Worm (Caenorhabditis elegans): Measurements from ENCODE around the gene srx-44.
"Not testable (repeated sequence)": the region's sequence is repeated elsewhere in the genome, so short reads cannot be mapped to it uniquely, and the experiment has no call there.

srx-44 gene

ce11 chrV:16020042-16020441 is at the start of gene srx-44:
srx-44 (plus strand) TSS chrV:16020342.
- no peak for TF ChIP-seq ref-1 (GFP tag; conservative IDR thresholded peaks at IDR 0.05)
- no peak for TF ChIP-seq T22C8.4 (GFP tag; IDR thresholded peaks at IDR 0.05)
- no peak for TF ChIP-seq flt-1 (GFP tag; IDR thresholded peaks at IDR 0.05)
- no peak for TF ChIP-seq ztf-23 (GFP tag; IDR thresholded peaks at IDR 0.05)
- TF ChIP-seq med-1 (GFP tag; optimal IDR thresholded peaks at IDR 0.05; ENCODE audit: insufficient read depth): no peak
- no peak for TF ChIP-seq cog-1 (tag; optimal IDR thresholded peaks at IDR 0.05)
- no peak for TF ChIP-seq ztf-29 (GFP tag; IDR thresholded peaks at IDR 0.05)
- TF ChIP-seq tab-1 (GFP tag; IDR thresholded peaks at IDR 0.05): no peak
- TF ChIP-seq klf-2 (GFP tag; conservative IDR thresholded peaks at IDR 0.05): no peak

DNA sequence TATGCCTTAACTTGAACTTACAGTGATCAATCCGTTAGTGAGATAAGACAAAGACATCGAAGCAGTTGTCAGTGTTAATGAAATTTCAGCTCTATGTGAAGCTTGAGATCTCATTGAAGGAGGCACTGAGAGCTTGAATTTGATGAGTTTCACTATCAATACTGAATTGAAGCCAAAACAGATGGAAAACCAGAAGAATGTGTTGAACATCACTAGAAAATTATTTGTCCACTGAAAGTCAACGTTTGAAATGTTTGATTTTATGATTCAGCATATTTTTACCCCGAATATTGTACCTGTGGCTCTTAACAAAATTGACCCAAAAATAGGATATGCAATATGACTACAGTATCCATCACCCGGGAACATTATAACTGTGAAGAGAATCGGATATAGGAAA is 49.3 kb upstream of the srx-44 start:
- TF ChIP-seq ztf-29 (GFP tag; IDR thresholded peaks at IDR 0.05) (no peak), ref-1 (GFP tag; conservative IDR thresholded peaks at IDR 0.05) (no peak), ztf-23 (GFP tag; IDR thresholded peaks at IDR 0.05) (no peak), flt-1 (GFP tag; IDR thresholded peaks at IDR 0.05) (no peak), tab-1 (GFP tag; IDR thresholded peaks at IDR 0.05) (no peak), cog-1 (tag; optimal IDR thresholded peaks at IDR 0.05) (no peak), T22C8.4 (GFP tag; IDR thresholded peaks at IDR 0.05) (no peak), med-1 (GFP tag; optimal IDR thresholded peaks at IDR 0.05; ENCODE audit: insufficient read depth) (no peak), klf-2 (GFP tag; conservative IDR thresholded peaks at IDR 0.05) (no peak)

- TF ChIP-seq ztf-23 (GFP tag; IDR thresholded peaks at IDR 0.05) (no peak), tab-1 (GFP tag; IDR thresholded peaks at IDR 0.05) (no peak), klf-2 (GFP tag; conservative IDR thresholded peaks at IDR 0.05) (no peak), flt-1 (GFP tag; IDR thresholded peaks at IDR 0.05) (no peak), cog-1 (tag; optimal IDR thresholded peaks at IDR 0.05) (no peak), ztf-29 (GFP tag; IDR thresholded peaks at IDR 0.05) (no peak), ref-1 (GFP tag; conservative IDR thresholded peaks at IDR 0.05) (no peak), T22C8.4 (GFP tag; IDR thresholded peaks at IDR 0.05) (no peak), med-1 (GFP tag; optimal IDR thresholded peaks at IDR 0.05; ENCODE audit: insufficient read depth) (no peak)
These were observed 47.7 kb upstream of the srx-44 start, which contains the start of gene sru-23 for ce11 chrV:15972484-15972883. sru-23 (minus strand) TSS chrV:15972584.

DNA sequence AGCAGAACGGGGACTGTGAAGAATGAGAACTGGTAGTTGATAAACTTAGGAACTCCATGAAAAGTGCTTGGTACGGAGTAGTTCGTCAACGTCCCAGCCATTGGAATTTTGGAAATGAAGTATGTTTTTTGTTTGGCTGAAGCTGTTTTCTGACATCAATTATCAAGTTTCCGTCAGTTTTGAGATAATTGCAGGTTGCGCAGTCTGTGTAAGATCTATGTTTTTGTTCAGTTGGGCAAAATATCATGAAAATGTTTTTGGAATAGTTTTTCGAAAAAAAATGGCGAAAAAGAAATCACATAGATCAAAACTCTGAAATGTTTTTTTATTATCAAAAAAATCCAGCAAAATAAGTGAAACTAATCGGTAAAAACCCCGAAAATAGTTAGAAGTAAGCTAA is 45.3 kb upstream of the srx-44 start, which contains the start of gene sru-22:
Gene sru-22, minus strand, starts transcription at position 101 of the 400 bp plus-strand sequence.
- TF ChIP-seq T22C8.4 (GFP tag; IDR thresholded peaks at IDR 0.05): no peak
- no peak for TF ChIP-seq ztf-29 (GFP tag; IDR thresholded peaks at IDR 0.05)
- TF ChIP-seq ref-1 (GFP tag; conservative IDR thresholded peaks at IDR 0.05): no peak
- TF ChIP-seq cog-1 (tag; optimal IDR thresholded peaks at IDR 0.05): no peak
- TF ChIP-seq flt-1 (GFP tag; IDR thresholded peaks at IDR 0.05): no peak
- TF ChIP-seq ztf-23 (GFP tag; IDR thresholded peaks at IDR 0.05): no peak
- no peak for TF ChIP-seq tab-1 (GFP tag; IDR thresholded peaks at IDR 0.05)
- no peak for TF ChIP-seq med-1 (GFP tag; optimal IDR thresholded peaks at IDR 0.05; ENCODE audit: insufficient read depth)
- no peak for TF ChIP-seq klf-2 (GFP tag; conservative IDR thresholded peaks at IDR 0.05)

ce11 chrV:15975845-15976244 is 44.3 kb upstream of the srx-44 start, which contains the start of gene clec-232:
clec-232 (plus strand) TSS chrV:15976145.
- TF ChIP-seq cog-1 (tag; optimal IDR thresholded peaks at IDR 0.05) (no peak), ref-1 (GFP tag; conservative IDR thresholded peaks at IDR 0.05) (no peak), flt-1 (GFP tag; IDR thresholded peaks at IDR 0.05) (no peak), klf-2 (GFP tag; conservative IDR thresholded peaks at IDR 0.05) (no peak), med-1 (GFP tag; optimal IDR thresholded peaks at IDR 0.05; ENCODE audit: insufficient read depth) (no peak), ztf-23 (GFP tag; IDR thresholded peaks at IDR 0.05) (no peak), ztf-29 (GFP tag; IDR thresholded peaks at IDR 0.05) (no peak), tab-1 (GFP tag; IDR thresholded peaks at IDR 0.05) (no peak), T22C8.4 (GFP tag; IDR thresholded peaks at IDR 0.05) (no peak)

ce11 chrV:15978232-15978764 is 41.8 kb upstream of the srx-44 start, which contains the start of gene oac-20:
oac-20 (plus strand) TSS chrV:15978714.
- no peak for TF ChIP-seq cog-1 (tag; optimal IDR thresholded peaks at IDR 0.05)
- no peak for TF ChIP-seq klf-2 (GFP tag; conservative IDR thresholded peaks at IDR 0.05)
- no peak for TF ChIP-seq tab-1 (GFP tag; IDR thresholded peaks at IDR 0.05)
- no peak for TF ChIP-seq med-1 (GFP tag; optimal IDR thresholded peaks at IDR 0.05; ENCODE audit: insufficient read depth)
- TF ChIP-seq ztf-29 (GFP tag; IDR thresholded peaks at IDR 0.05): no peak
- no peak for TF ChIP-seq ztf-23 (GFP tag; IDR thresholded peaks at IDR 0.05)
- no peak for TF ChIP-seq flt-1 (GFP tag; IDR thresholded peaks at IDR 0.05)

DNA sequence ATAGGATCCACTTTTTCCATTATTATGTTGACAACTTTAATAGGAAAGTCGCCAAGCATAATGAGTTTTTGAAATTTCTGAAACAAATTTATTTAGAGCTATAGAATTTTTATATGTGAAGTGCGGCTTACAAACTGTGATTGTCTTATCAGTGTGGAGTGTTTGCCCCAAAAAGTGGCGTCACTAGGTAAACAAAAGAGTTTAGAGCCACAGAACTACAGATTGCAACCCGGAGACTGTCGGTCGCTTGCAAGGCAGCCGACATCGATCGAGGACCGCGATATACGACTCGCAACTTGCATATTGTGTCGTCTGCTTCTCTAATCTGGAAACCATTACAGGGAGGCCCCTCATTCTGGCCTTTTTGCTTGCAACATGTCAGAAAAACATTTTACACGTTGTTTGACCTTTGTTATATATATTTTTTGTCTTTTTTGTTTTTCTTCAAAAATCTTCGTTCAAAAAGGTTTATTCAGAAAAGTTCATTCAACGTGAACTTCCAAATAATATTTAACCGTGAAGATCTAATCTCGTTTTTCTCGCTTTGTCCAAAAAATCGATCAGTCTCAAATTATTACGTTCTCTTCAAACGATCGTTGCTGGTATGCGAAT is 37.3 kb upstream of the srx-44 start, which contains the start of the genes fbxa-99 and F36G9.13:
Gene fbxa-99, minus strand, starts transcription at position 122 of the 612 bp plus-strand sequence.
Gene F36G9.13, plus strand, starts transcription at position 562 of the 612 bp plus-strand sequence.
- TF ChIP-seq klf-2 (GFP tag; conservative IDR thresholded peaks at IDR 0.05) (no peak), med-1 (GFP tag; optimal IDR thresholded peaks at IDR 0.05; ENCODE audit: insufficient read depth) (no peak), ztf-23 (GFP tag; IDR thresholded peaks at IDR 0.05) (no peak), T22C8.4 (GFP tag; IDR thresholded peaks at IDR 0.05) (no peak), tab-1 (GFP tag; IDR thresholded peaks at IDR 0.05) (no peak), flt-1 (GFP tag; IDR thresholded peaks at IDR 0.05) (no peak), ref-1 (GFP tag; conservative IDR thresholded peaks at IDR 0.05) (no peak), cog-1 (tag; optimal IDR thresholded peaks at IDR 0.05) (no peak), ztf-29 (GFP tag; IDR thresholded peaks at IDR 0.05) (no peak)

DNA sequence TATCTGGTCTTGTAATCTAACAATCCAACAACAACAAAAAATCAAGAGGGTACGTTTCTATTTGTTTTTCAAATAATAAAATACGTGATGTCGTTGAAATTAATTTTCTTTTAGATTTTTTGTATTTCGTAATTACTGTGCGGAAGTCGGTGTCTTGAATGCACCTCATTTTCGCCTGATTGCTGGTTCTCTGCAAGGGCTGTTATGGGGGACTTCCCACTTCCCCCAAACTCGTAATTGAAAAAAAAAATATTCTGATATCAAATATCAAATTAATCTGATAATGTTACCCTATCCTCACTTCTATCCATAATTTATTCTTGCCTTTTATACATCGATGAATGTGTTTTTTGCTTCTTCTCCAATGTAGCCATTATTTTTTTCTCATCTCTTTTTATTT is 32.1 kb upstream of the srx-44 start, which contains the start of gene F36G9.15:
Gene F36G9.15, minus strand, starts transcription at position 101 of the 400 bp plus-strand sequence.
- no peak for TF ChIP-seq klf-2 (GFP tag; conservative IDR thresholded peaks at IDR 0.05)
- no peak for TF ChIP-seq ztf-29 (GFP tag; IDR thresholded peaks at IDR 0.05)

- TF ChIP-seq klf-2 (GFP tag; conservative IDR thresholded peaks at IDR 0.05); tab-1 (GFP tag; IDR thresholded peaks at IDR 0.05); ztf-23 (GFP tag; IDR thresholded peaks at IDR 0.05): not testable (repeated sequence)
These were observed 28.3 kb upstream of the srx-44 start, which contains the start of gene C06C6.7 for ce11 chrV:15991850-15992249. C06C6.7 (plus strand) TSS chrV:15992150.

All from whole organism, midembryonic.